Worm (Caenorhabditis elegans): ENCODE measurements around the gene ifb-2.
A peak's percentile ranks its signal among the peaks of the same experiment; 100 is the strongest.

The ifb-2 gene

ce11 chrII:5779866-5780265, 29.9 kb downstream of the ifb-2 start:
- no peak for TF ChIP-seq ztf-11 (tag; optimal IDR thresholded peaks at IDR 0.05)
- TF ChIP-seq elt-1 (tag; optimal IDR thresholded peaks at IDR 0.05): no peak
- TF ChIP-seq sma-9 (GFP tag; optimal IDR thresholded peaks at IDR 0.05): peak; percentile 31
- TF ChIP-seq sma-9 (tag; optimal IDR thresholded peaks at IDR 0.05): no peak
- no peak for TF ChIP-seq nhr-6 (tag; optimal IDR thresholded peaks at IDR 0.05)
- TF ChIP-seq lin-13 (GFP tag; optimal IDR thresholded peaks at IDR 0.05): no peak
- peak; percentile 1 for TF ChIP-seq fos-1 (tag; optimal IDR thresholded peaks at IDR 0.05)
- peak; percentile 56 for TF ChIP-seq nhr-129 (tag; optimal IDR thresholded peaks at IDR 0.05)
- TF ChIP-seq C34F6.9 (tag; optimal IDR thresholded peaks at IDR 0.05): peak; percentile 57
- TF ChIP-seq ztf-4 (tag; optimal IDR thresholded peaks at IDR 0.05): no peak
- TF ChIP-seq F13H6.1 (tag; optimal IDR thresholded peaks at IDR 0.05): peak; percentile 48
- TF ChIP-seq zag-1 (tag; optimal IDR thresholded peaks at IDR 0.05): peak; percentile 74
- TF ChIP-seq blmp-1 (tag; optimal IDR thresholded peaks at IDR 0.05; ENCODE audit: insufficient read depth): no peak
- peak in 1 of 2 experiments; percentile 50 for TF ChIP-seq lsy-2 (tag; optimal IDR thresholded peaks at IDR 0.05)
- TF ChIP-seq unc-55 (GFP tag; optimal IDR thresholded peaks at IDR 0.05): peak; percentile 60
- TF ChIP-seq dmd-4 (tag; optimal IDR thresholded peaks at IDR 0.05): no peak
- no peak for TF ChIP-seq mab-5 (tag; optimal IDR thresholded peaks at IDR 0.05)
- TF ChIP-seq nhr-21 (tag; optimal IDR thresholded peaks at IDR 0.05): no peak

ce11 chrII:5781935-5782921, 32.2 kb downstream of the ifb-2 start, which contains the start of gene K05F1.6:
Gene K05F1.6, plus strand, starts transcription at chrII:5782520.
- peak; percentile 62 for TF ChIP-seq sma-9 (GFP tag; optimal IDR thresholded peaks at IDR 0.05)
- no peak for TF ChIP-seq sma-9 (tag; optimal IDR thresholded peaks at IDR 0.05)
- peak; percentile 65 for TF ChIP-seq nhr-21 (tag; optimal IDR thresholded peaks at IDR 0.05)
- TF ChIP-seq nhr-23 (tag; optimal IDR thresholded peaks at IDR 0.05): no peak
- TF ChIP-seq lin-13 (GFP tag; optimal IDR thresholded peaks at IDR 0.05): peak; percentile 70
- no peak for TF ChIP-seq egl-27 (tag; optimal IDR thresholded peaks at IDR 0.05)
- TF ChIP-seq R02D3.7 (tag; optimal IDR thresholded peaks at IDR 0.05): no peak
- peak; percentile 70 for TF ChIP-seq Y55F3AM.14 (GFP tag; optimal IDR thresholded peaks at IDR 0.05)
- TF ChIP-seq sma-3 (GFP tag; optimal IDR thresholded peaks at IDR 0.05): peak; percentile 63
- TF ChIP-seq F13H6.1 (tag; optimal IDR thresholded peaks at IDR 0.05): peak; percentile 68
- TF ChIP-seq ama-1 (optimal IDR thresholded peaks at IDR 0.05): no peak
- no peak for TF ChIP-seq mbf-1 (tag; optimal IDR thresholded peaks at IDR 0.05)
- peak; percentile 63 for TF ChIP-seq crh-2 (tag; optimal IDR thresholded peaks at IDR 0.05)
- no peak for TF ChIP-seq ztf-11 (tag; optimal IDR thresholded peaks at IDR 0.05)
- TF ChIP-seq sem-4 (tag; optimal IDR thresholded peaks at IDR 0.05): peak; percentile 26
- TF ChIP-seq peb-1 (tag; optimal IDR thresholded peaks at IDR 0.05): no peak
- peak; percentile 29 for TF ChIP-seq fos-1 (tag; optimal IDR thresholded peaks at IDR 0.05)
- TF ChIP-seq unc-39 (tag; optimal IDR thresholded peaks at IDR 0.05): no peak
- peak; percentile 10 for TF ChIP-seq unc-55 (GFP tag; optimal IDR thresholded peaks at IDR 0.05)
- no peak for TF ChIP-seq mab-5 (tag; optimal IDR thresholded peaks at IDR 0.05)
- peak; percentile 59 for TF ChIP-seq nhr-129 (tag; optimal IDR thresholded peaks at IDR 0.05)
- peak; percentile 28 to 50 for TF ChIP-seq lsy-2 (tag; optimal IDR thresholded peaks at IDR 0.05)
- TF ChIP-seq C34F6.9 (tag; optimal IDR thresholded peaks at IDR 0.05): peak; percentile 21
- peak; percentile 48 for TF ChIP-seq lin-11 (tag; optimal IDR thresholded peaks at IDR 0.05)

ce11 chrII:5785504-5785903, 35.5 kb downstream of the ifb-2 start:
- TF ChIP-seq ztf-4 (tag; optimal IDR thresholded peaks at IDR 0.05) (no peak), zag-1 (tag; optimal IDR thresholded peaks at IDR 0.05) (no peak), snpc-4 (tag; optimal IDR thresholded peaks at IDR 0.05) (no peak), unc-62 (GFP tag; optimal IDR thresholded peaks at IDR 0.05) (no peak), nhr-11 (tag; optimal IDR thresholded peaks at IDR 0.05) (no peak), alr-1 (tag; optimal IDR thresholded peaks at IDR 0.05) (no peak)

- TF ChIP-seq sem-4 (tag; optimal IDR thresholded peaks at IDR 0.05) (no peak), nhr-11 (tag; optimal IDR thresholded peaks at IDR 0.05) (no peak), F13H6.1 (tag; optimal IDR thresholded peaks at IDR 0.05) (no peak), sma-9 (GFP tag; optimal IDR thresholded peaks at IDR 0.05) (no peak), sma-9 (tag; optimal IDR thresholded peaks at IDR 0.05) (no peak), ZK546.5 (tag; optimal IDR thresholded peaks at IDR 0.05) (no peak), peb-1 (tag; optimal IDR thresholded peaks at IDR 0.05) (no peak), lin-39 (tag; optimal IDR thresholded peaks at IDR 0.05) (no peak), skn-1 (tag; optimal IDR thresholded peaks at IDR 0.05) (no peak), ztf-4 (tag; optimal IDR thresholded peaks at IDR 0.05) (no peak), sma-3 (GFP tag; optimal IDR thresholded peaks at IDR 0.05) (no peak), nhr-6 (tag; optimal IDR thresholded peaks at IDR 0.05) (no peak), elt-1 (tag; optimal IDR thresholded peaks at IDR 0.05) (no peak), unc-39 (tag; optimal IDR thresholded peaks at IDR 0.05) (no peak), ceh-82 (tag; optimal IDR thresholded peaks at IDR 0.05) (no peak), nhr-21 (tag; optimal IDR thresholded peaks at IDR 0.05) (no peak)
These were observed 38.8 kb downstream of the ifb-2 start, which contains the start of gene K05F1.13 for ce11 chrII:5788815-5789214. Gene K05F1.13, plus strand, starts transcription at chrII:5789115.
